Worm (Caenorhabditis elegans) whole organism, midembryonic: Measurements from ENCODE around the gene patr-1.

Experiments
- T22C8.4 ChIP-seq: fragments of 200-800 bp; sonication (Bioruptor generic); IDR thresholded peaks from 2 replicates; pipeline ENCODE4 v1.3.6; 2022; ENCODE audit warnings: missing genetic modification characterization, missing compliant biosample characterization
- cog-1 ChIP-seq: sonication (generic microtip); optimal IDR thresholded peaks from 2 replicates; lab custom pipeline; 2016; ENCODE audit warnings: missing genetic modification characterization, missing compliant biosample characterization
- flt-1 ChIP-seq: fragments of 200-800 bp; sonication (Bioruptor generic); IDR thresholded peaks from 2 replicates; pipeline ENCODE4 v1.3.6; 2022; ENCODE audit warnings: missing genetic modification characterization, missing compliant biosample characterization
- klf-2 ChIP-seq: fragments of 200-800 bp; sonication (Bioruptor generic); conservative IDR thresholded peaks from 2 replicates; pipeline ENCODE4 v1.3.6; 2022; ENCODE audit warnings: missing genetic modification reagents, missing genetic modification characterization, missing compliant biosample characterization
- med-1 ChIP-seq: sonication (generic microtip); optimal IDR thresholded peaks from 2 replicates; lab custom pipeline; 2017; ENCODE audit warnings: missing genetic modification characterization, mild to moderate bottlenecking, missing compliant biosample characterization, antibody characterized with exemption, missing genetic modification reagents; ENCODE audit not compliant: insufficient read depth
- ref-1 ChIP-seq: fragments of 200-800 bp; sonication (Bioruptor generic); conservative IDR thresholded peaks from 2 replicates; pipeline ENCODE4 v1.3.6; 2022; ENCODE audit warnings: missing genetic modification reagents, missing genetic modification characterization, missing compliant biosample characterization
- tab-1 ChIP-seq: fragments of 200-800 bp; sonication (Bioruptor generic); IDR thresholded peaks from 2 replicates; pipeline ENCODE4 v1.3.6; 2022; ENCODE audit warnings: missing genetic modification characterization, missing compliant biosample characterization
- ztf-23 ChIP-seq: fragments of 200-800 bp; sonication (Bioruptor generic); IDR thresholded peaks from 2 replicates; pipeline ENCODE4 v1.3.6; 2022; ENCODE audit warnings: missing genetic modification reagents, missing genetic modification characterization, missing compliant biosample characterization
- ztf-29 ChIP-seq: fragments of 200-800 bp; sonication (Bioruptor generic); IDR thresholded peaks from 2 replicates; pipeline ENCODE4 v1.3.6; 2022; ENCODE audit warnings: missing genetic modification reagents, missing genetic modification characterization, missing compliant biosample characterization

Gene patr-1

DNA sequence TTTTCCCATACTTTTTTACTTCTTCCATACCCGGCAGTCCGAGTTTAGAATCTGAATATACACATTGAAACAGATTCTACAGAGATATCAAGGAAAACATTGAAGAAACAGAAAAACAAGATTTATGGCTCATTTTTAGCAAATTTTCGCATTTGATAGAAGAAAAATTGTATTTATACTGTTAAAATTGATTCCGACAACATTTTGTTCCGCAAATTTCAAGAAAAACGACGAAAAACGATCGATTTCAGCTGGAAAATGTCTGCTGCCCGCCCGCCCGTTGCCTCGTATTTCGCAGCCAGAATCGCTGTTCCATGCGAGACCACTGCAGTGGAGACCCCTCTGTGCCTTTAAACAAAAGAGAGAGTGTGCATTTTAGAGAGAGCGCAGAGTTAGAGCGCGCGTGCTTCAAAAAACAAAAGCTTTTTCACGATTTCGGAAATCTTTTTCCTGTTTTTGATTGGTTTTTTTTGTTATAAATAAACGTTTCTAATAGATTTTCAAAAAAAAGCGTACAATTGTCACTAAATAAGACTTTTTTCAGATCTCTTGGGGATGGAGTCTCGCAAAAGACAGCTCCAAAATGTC, at the start of gene patr-1, which contains the start of gene dna-2:
TSS of gene patr-1 (minus strand) at position 51 of the 588 bp plus-strand sequence.
TSS of gene dna-2 (plus strand) at position 538 of the 588 bp plus-strand sequence.
- TF ChIP-seq med-1 (GFP tag; lab: Kevin White, UChicago) (no peak), T22C8.4 (GFP tag; lab: Robert Waterston, UW) (no peak), tab-1 (GFP tag; lab: Robert Waterston, UW) (no peak), cog-1 (tag; lab: Kevin White, UChicago) (no peak)

DNA sequence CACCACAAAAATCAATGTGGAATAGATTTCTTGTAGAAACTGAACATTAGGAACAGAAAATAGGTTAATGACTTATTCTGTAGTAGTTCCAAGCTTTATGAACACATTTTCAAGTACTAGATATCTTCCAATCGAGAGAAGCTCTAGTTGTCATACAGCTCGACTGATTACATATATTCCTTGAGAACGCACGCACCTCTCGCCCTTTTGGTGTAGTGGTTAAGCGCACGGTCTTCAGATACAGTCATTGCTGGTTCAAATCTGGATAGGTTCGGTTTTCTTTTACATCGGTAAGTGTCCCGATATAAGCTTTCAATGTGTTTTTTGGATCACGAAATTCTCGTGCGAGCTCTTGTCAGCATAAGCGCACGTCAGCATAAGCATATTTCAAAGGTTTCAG, 46.9 kb upstream of the patr-1 start:
- 0 out of 2 replicates have a peak, but pooled peaks have one; percentile 35 for TF ChIP-seq ztf-23 (GFP tag; lab: Robert Waterston, UW)
- TF ChIP-seq flt-1 (GFP tag; lab: Robert Waterston, UW), result 0 out of 2 replicates have a peak, but pooled peaks have one; percentile 53
- TF ChIP-seq tab-1 (GFP tag; lab: Robert Waterston, UW), result 0 out of 2 replicates have a peak, but pooled peaks have one; percentile 59

DNA sequence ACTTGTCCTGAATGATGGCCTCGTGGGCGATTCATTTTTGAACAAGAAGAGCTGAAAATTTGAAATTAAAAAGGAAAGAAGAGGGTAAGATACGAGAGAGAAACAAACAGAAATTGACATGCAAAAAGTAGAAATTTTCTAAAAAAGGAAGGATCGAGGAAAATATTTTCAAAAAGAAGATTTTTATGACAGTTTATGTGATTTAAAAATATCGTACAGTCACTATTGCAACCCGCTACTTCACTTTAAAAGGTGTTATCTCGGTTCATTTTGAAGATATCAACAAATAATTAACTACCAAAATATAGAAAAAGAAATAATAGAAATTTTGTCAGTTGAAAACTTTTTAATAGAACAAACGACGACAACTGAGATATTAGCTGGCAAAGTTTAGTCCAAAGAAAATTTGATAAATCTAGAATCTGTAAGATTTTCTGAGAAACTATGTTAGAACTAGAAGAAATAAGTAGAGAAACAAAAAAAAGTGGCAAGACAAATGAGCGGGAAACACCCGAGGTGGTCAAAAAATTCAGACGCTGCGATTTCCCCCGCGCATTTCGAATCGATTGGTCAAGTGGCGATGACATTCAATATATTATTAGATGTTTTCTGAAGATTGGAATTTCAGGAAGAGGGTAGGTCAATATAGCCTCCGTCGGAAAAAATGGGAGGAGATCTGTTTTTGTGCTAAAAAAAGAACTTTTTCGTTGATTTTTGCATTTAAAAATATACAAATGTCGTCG, 46.0 kb upstream of the patr-1 start, which contains the start of gene Y6D1A.1:
TSS of gene Y6D1A.1 (minus strand) at position 51 of the 743 bp plus-strand sequence.
- no peak for TF ChIP-seq cog-1 (tag; lab: Kevin White, UChicago)
- no peak for TF ChIP-seq ztf-23 (GFP tag; lab: Robert Waterston, UW)
- no peak for TF ChIP-seq med-1 (GFP tag; lab: Kevin White, UChicago)
- no peak for TF ChIP-seq tab-1 (GFP tag; lab: Robert Waterston, UW)
- TF ChIP-seq T22C8.4 (GFP tag; lab: Robert Waterston, UW), result no peak
- TF ChIP-seq ztf-29 (GFP tag; lab: Robert Waterston, UW), result no peak
- no peak for TF ChIP-seq klf-2 (GFP tag; lab: Robert Waterston, UW)

DNA sequence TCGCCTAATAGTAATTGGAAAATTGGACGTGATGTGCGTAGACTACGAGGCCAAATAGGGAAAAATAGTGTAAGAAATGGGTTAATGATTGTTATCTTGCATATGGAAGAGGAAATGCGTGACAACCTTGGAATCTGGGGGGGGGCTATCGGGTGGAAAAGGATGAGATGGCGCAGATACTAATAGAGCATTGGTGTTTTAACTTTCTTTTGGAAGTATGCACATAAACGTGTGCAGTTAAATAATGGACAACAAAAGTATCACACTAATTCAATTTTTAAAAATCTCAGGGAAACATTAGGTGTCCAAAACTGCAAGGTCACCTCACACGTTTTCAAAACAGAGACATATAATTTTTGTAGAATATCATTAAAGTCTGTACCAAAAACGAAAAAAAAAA, 42.1 kb upstream of the patr-1 start, which contains the start of gene Y6D1A.2:
TSS of gene Y6D1A.2 (minus strand) at position 101 of the 400 bp plus-strand sequence.
- TF ChIP-seq T22C8.4 (GFP tag; lab: Robert Waterston, UW) (no peak), ref-1 (no peak), cog-1 (tag; lab: Kevin White, UChicago) (no peak), med-1 (GFP tag; lab: Kevin White, UChicago) (no peak), ztf-29 (GFP tag; lab: Robert Waterston, UW) (no peak), klf-2 (GFP tag; lab: Robert Waterston, UW) (no peak), tab-1 (GFP tag; lab: Robert Waterston, UW) (no peak), flt-1 (GFP tag; lab: Robert Waterston, UW) (no peak)

DNA sequence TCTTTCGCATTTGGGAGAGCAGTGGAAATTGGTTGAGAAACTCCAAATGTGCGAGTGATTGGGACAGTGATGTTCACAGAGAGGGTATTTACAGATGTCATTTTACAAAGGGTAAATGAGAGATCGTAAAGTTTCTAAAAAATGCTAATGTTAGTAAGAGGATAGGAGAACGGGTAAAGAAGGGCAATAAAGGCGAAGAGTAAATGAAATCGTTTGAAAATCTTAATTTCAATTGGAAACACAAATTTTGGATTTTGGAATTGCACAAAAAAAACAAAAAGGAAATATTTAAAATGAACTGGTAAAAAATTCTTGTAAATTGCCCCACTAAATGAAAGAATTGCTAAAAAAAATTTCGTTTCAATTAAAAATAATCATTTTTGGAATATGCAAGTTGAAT, 38.7 kb upstream of the patr-1 start, which contains the start of gene pap-3:
TSS of gene pap-3 (minus strand) at position 101 of the 400 bp plus-strand sequence.
- TF ChIP-seq klf-2 (GFP tag; lab: Robert Waterston, UW) (no peak), flt-1 (GFP tag; lab: Robert Waterston, UW) (no peak), ztf-29 (GFP tag; lab: Robert Waterston, UW) (no peak)

DNA sequence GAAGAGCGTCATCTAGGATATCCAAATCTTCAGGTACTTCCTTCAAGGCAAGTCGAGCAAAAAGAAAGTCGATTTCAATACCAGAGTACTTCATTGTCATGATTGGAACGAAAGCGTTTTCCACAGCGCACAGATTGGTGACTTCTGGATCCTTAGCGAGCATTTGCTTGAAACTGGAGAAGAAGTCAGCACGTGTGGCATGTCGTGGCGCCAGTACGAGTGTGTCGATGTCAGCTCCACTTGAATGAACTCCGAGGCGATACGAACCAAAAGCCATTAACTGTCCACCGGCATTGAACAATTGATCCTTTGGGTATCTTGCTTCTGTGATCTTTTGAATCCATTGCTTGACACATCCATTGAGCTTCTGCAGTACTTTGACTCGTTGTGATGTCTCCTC, 38.3 kb upstream of the patr-1 start:
- no peak for TF ChIP-seq tab-1 (GFP tag; lab: Robert Waterston, UW)
- no peak for TF ChIP-seq ztf-23 (GFP tag; lab: Robert Waterston, UW)
- TF ChIP-seq klf-2 (GFP tag; lab: Robert Waterston, UW), result no peak
- TF ChIP-seq cog-1 (tag; lab: Kevin White, UChicago), result no peak
- no peak for TF ChIP-seq flt-1 (GFP tag; lab: Robert Waterston, UW)
- no peak for TF ChIP-seq med-1 (GFP tag; lab: Kevin White, UChicago)
- no peak for TF ChIP-seq ztf-29 (GFP tag; lab: Robert Waterston, UW)
- no peak for TF ChIP-seq ref-1

DNA sequence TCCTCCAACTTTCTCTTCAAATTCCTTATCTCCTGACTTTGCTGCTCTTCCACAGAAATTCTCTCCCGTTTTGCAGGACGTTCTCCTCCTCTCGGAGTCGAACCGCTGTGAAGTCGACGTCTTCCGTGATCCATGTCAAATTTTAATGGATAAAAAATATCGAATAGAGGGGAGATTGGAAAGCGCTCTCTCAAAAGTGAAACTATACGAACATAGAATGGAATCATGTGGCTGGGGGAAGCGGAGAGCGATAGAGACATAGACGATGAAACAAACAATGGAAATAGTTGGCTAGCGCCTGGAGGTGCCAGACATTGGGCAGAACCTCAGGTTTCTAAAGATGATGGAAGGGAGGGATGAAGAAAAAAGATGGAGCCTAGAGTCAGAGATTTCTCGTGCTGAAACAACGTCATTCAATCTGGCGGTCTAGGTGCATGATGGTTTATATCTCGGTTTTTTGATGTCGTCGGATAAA, 36.2 kb upstream of the patr-1 start, which contains the start of gene F43G6.8:
TSS of gene F43G6.8 (minus strand) at position 198 of the 475 bp plus-strand sequence.
- TF ChIP-seq klf-2 (GFP tag; lab: Robert Waterston, UW), result no peak

DNA sequence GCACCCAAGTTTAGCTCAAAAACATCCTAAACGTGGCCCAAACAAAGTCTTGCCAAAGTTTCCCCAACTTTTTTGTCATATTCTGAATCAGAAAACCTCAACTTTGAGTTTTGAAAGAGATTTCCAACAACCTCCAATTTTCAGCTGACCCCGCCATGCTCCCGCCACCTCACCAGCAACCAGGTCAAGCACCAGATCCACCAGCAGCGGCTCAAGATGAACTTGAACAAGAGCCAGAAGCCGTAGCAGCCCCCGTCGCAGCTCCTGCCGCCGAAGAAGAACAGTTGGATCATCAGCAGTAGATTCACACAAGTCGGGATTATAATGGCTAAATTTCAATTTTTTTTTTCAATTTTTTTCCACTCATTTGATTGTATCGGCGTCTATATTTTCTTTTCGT, 33.5 kb upstream of the patr-1 start:
- TF ChIP-seq ztf-23 (GFP tag; lab: Robert Waterston, UW) (no peak), cog-1 (tag; lab: Kevin White, UChicago) (no peak), ref-1 (no peak), T22C8.4 (GFP tag; lab: Robert Waterston, UW) (no peak), flt-1 (GFP tag; lab: Robert Waterston, UW) (no peak), tab-1 (GFP tag; lab: Robert Waterston, UW) (no peak), med-1 (GFP tag; lab: Kevin White, UChicago) (no peak), klf-2 (GFP tag; lab: Robert Waterston, UW) (no peak), ztf-29 (GFP tag; lab: Robert Waterston, UW) (no peak)

DNA sequence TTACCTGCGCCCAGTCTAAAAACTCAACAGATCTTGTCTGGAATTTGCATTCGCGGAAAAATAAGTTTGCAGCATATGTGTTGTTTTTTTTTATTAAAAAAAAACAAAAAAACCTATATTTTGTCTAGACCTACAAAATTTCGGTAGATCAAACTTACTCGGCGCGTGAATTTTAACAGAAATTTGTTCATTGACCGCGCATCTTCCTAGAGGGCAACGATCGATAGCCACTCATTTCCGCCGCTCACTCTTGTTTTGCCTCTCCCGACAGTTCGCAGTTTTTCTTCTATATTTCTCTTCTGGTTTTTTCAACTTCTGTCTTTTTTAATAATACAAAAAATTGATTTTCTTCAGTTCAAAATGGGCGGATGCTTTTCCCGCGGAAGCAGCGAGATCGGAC, 32.7 kb upstream of the patr-1 start, which contains the start of gene F43G6.7:
TSS of gene F43G6.7 (plus strand) at position 355 of the 400 bp plus-strand sequence.
- no peak for TF ChIP-seq T22C8.4 (GFP tag; lab: Robert Waterston, UW)
- TF ChIP-seq ztf-23 (GFP tag; lab: Robert Waterston, UW), result no peak
- TF ChIP-seq ztf-29 (GFP tag; lab: Robert Waterston, UW), result no peak
- no peak for TF ChIP-seq med-1 (GFP tag; lab: Kevin White, UChicago)
- no peak for TF ChIP-seq tab-1 (GFP tag; lab: Robert Waterston, UW)
- TF ChIP-seq klf-2 (GFP tag; lab: Robert Waterston, UW), result no peak
- TF ChIP-seq ref-1, result no peak
- TF ChIP-seq cog-1 (tag; lab: Kevin White, UChicago), result no peak
- TF ChIP-seq flt-1 (GFP tag; lab: Robert Waterston, UW), result no peak
